Worm (Caenorhabditis elegans) whole organism, late embryonic: Measurements from ENCODE around the gene F19B10.3.

ENCODE experiments used
- ama-1 ChIP-seq: fragments of 150-350 bp; optimal IDR thresholded peaks from 2 replicates; lab custom pipeline; 2014
- ceh-18 ChIP-seq: sonication (generic microtip); optimal IDR thresholded peaks from 2 replicates; lab custom pipeline; 2016; ENCODE audit warnings: missing genetic modification characterization, missing compliant biosample characterization
- che-1 ChIP-seq: sonication (generic microtip); optimal IDR thresholded peaks from 2 replicates; lab custom pipeline; 2016; ENCODE audit warnings: mild to moderate bottlenecking, missing genetic modification characterization, missing compliant biosample characterization
- tbx-2 ChIP-seq: sonication (generic microtip); optimal IDR thresholded peaks from 2 replicates; lab custom pipeline; 2016; ENCODE audit warnings: missing genetic modification characterization, missing compliant biosample characterization

DNA sequence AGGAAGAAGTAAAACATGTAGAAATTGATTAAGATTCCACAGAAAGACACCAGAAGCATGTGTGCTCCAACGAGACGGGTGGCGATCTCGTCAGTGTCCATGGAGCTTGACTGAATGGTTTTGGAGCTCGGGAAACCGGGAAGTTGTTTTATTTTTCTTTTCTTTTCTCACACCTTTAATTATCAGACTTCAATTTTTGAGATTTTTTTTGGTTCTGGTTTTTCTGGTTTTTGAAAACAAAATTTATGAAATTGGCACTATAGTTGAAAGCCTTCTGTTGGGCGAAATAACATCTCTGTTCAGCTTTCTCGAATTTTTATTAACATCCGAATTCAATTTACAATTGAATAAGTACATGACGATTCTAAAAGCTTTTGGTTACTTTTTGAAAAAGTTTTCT lies 35.0 kb downstream of the F19B10.3 start, which contains the start of gene srx-104:
- TF ChIP-seq che-1 (tag; lab: Kevin White, UChicago) = no peak
- TF ChIP-seq ceh-18 (tag; lab: Kevin White, UChicago) = no peak
- TF ChIP-seq ama-1 (lab: Kevin White, UChicago) = no peak
- no peak for TF ChIP-seq tbx-2 (tag; lab: Kevin White, UChicago)
